Fruit fly (Drosophila melanogaster) whole organism, adult: ENCODE measurements around the gene CG13794.

ENCODE experiments used
- CG11617 ChIP-seq: fragments of 200-800 bp; sonication (Bioruptor generic); optimal IDR thresholded peaks from 2 replicates; lab custom pipeline; 2017; ENCODE audit warnings: mild to moderate bottlenecking, missing biosample characterization, missing genetic modification reagents, missing genetic modification characterization
- CG12768 ChIP-seq: fragments of 200-800 bp; sonication (Bioruptor generic); optimal IDR thresholded peaks from 2 replicates; lab custom pipeline; 2017; ENCODE audit warnings: missing biosample characterization, missing genetic modification characterization, mild to moderate bottlenecking, moderate library complexity, missing genetic modification reagents
- CG14711 ChIP-seq: fragments of 200-800 bp; sonication (Bioruptor generic); optimal IDR thresholded peaks from 2 replicates; lab custom pipeline; 2018; ENCODE audit warnings: missing biosample characterization, mild to moderate bottlenecking, missing genetic modification characterization, moderate library complexity
- CG1620 ChIP-seq: fragments of 200-800 bp; sonication (Bioruptor generic); optimal IDR thresholded peaks from 2 replicates; lab custom pipeline; 2016; ENCODE audit warnings: missing biosample characterization, missing genetic modification characterization
- CG33017 ChIP-seq: fragments of 200-800 bp; sonication (Bioruptor generic); optimal IDR thresholded peaks from 2 replicates; lab custom pipeline; 2018; ENCODE audit warnings: missing biosample characterization, mild to moderate bottlenecking, missing genetic modification characterization, moderate library complexity
- CG5204 ChIP-seq: fragments of 200-800 bp; sonication (Bioruptor generic); optimal IDR thresholded peaks from 2 replicates; lab custom pipeline; 2016; ENCODE audit warnings: missing biosample characterization, missing genetic modification characterization
- CG7045 ChIP-seq: fragments of 200-800 bp; sonication (Bioruptor generic); optimal IDR thresholded peaks from 2 replicates; lab custom pipeline; 2017; ENCODE audit warnings: missing biosample characterization, mild to moderate bottlenecking, missing genetic modification characterization
- CG7101 ChIP-seq: fragments of 200-800 bp; sonication (Bioruptor generic); optimal IDR thresholded peaks from 2 replicates; lab custom pipeline; 2018; ENCODE audit warnings: missing biosample characterization, mild to moderate bottlenecking, missing genetic modification characterization, moderate library complexity
- Clk ChIP-seq: fragments of 200-800 bp; sonication (Bioruptor generic); optimal IDR thresholded peaks from 2 replicates; lab custom pipeline; 2017; ENCODE audit warnings: missing biosample characterization, missing genetic modification characterization
- Crg-1 ChIP-seq: fragments of 200-800 bp; sonication (Bioruptor generic); optimal IDR thresholded peaks from 2 replicates; lab custom pipeline; 2016; ENCODE audit warnings: missing biosample characterization, missing genetic modification characterization
- Hr96 ChIP-seq: fragments of 200-800 bp; sonication (Bioruptor generic); optimal IDR thresholded peaks from 2 replicates; lab custom pipeline; 2016; ENCODE audit warnings: missing biosample characterization, missing genetic modification characterization
- Mnt ChIP-seq: fragments of 200-800 bp; sonication (Bioruptor generic); optimal IDR thresholded peaks from 2 replicates; lab custom pipeline; 2016; ENCODE audit warnings: missing biosample characterization, mild to moderate bottlenecking, missing genetic modification characterization
- bab1 ChIP-seq: fragments of 200-800 bp; sonication (Bioruptor generic); optimal IDR thresholded peaks from 3 replicates; lab custom pipeline; 2019; ENCODE audit warnings: missing biosample characterization, mild to moderate bottlenecking, missing genetic modification characterization, moderate library complexity
- cic ChIP-seq: fragments of 200-800 bp; sonication (Bioruptor generic); optimal IDR thresholded peaks from 2 replicates; lab custom pipeline; 2017; ENCODE audit warnings: missing biosample characterization, mild to moderate bottlenecking, missing genetic modification characterization, moderate library complexity
- cnc ChIP-seq, 2 experiments: fragments of >200 bp; optimal IDR thresholded peaks; 2 replicates each; lab custom pipeline; 2017
- kay ChIP-seq: fragments of 200-800 bp; sonication (Bioruptor generic); peaks from one replicate; lab custom pipeline; 2016; ENCODE audit warnings: missing biosample characterization, missing genetic modification characterization, borderline replicate concordance
- ovo ChIP-seq: fragments of 200-800 bp; sonication (Bioruptor generic); optimal IDR thresholded peaks from 2 replicates; lab custom pipeline; 2016; ENCODE audit warnings: missing biosample characterization, missing genetic modification characterization
- pad ChIP-seq: fragments of 200-800 bp; sonication (Bioruptor generic); optimal IDR thresholded peaks from 3 replicates; lab custom pipeline; 2017; ENCODE audit warnings: missing biosample characterization, missing genetic modification characterization, mild to moderate bottlenecking, moderate library complexity, missing genetic modification reagents
- tj ChIP-seq: fragments of 200-800 bp; sonication (Bioruptor generic); optimal IDR thresholded peaks from 3 replicates; lab custom pipeline; 2017; ENCODE audit warnings: missing biosample characterization, mild to moderate bottlenecking, missing genetic modification characterization, moderate library complexity
- toe ChIP-seq: fragments of 200-800 bp; sonication (Bioruptor generic); optimal IDR thresholded peaks from 2 replicates; lab custom pipeline; 2016; ENCODE audit warnings: missing biosample characterization, missing genetic modification characterization

CG13794 gene

dm6 chr2L:7685290-7685689 is 37.3 kb downstream of the CG13794 start:
- TF ChIP-seq CG14711 (tag; lab: Kevin White, UChicago) (no peak), CG12768 (peak; percentile 61), CG33017 (tag; lab: Kevin White, UChicago) (peak; percentile 41), CG1620 (GFP tag; lab: Kevin White, UChicago) (no peak), pad (no peak), cic (GFP tag; lab: Kevin White, UChicago) (peak; percentile 76), CG7045 (GFP tag; lab: Kevin White, UChicago) (no peak), kay (GFP tag; lab: Kevin White, UChicago) (peak; percentile 92), CG7101 (no peak), CG5204 (GFP tag; lab: Kevin White, UChicago) (no peak), ovo (GFP tag; lab: Kevin White, UChicago) (no peak), Mnt (GFP tag; lab: Kevin White, UChicago) (peak; percentile 34)

DNA sequence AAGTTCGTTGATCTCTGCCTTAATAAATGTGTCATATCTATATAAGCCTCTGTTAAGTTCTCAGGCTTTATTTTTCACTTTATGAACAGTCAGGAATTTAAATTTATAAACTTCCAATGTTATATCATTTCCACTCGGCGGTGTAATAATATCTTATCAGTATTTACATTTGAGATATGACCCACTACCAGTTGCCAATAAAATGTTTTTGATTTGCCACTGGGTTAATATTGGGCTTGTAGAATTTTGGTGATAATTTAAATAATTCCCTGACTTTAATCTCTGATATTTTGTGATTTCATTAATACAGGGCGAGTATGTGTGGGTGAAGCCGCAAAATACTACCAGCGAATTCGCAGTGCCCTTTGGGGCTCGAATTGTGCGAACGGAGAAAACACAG is 42.3 kb downstream of the CG13794 start:
- TF ChIP-seq CG1620 (GFP tag; lab: Kevin White, UChicago): no peak
- peak; percentile 12 for TF ChIP-seq kay (GFP tag; lab: Kevin White, UChicago)

- no peak for TF ChIP-seq CG12768
- TF ChIP-seq kay (GFP tag; lab: Kevin White, UChicago): peak; percentile 87
- peak; percentile 30 for TF ChIP-seq cic (GFP tag; lab: Kevin White, UChicago)
- TF ChIP-seq tj (GFP tag; lab: Kevin White, UChicago): no peak
- TF ChIP-seq Mnt (GFP tag; lab: Kevin White, UChicago): peak; percentile 47
Observed at dm6 chr2L:7678095-7678784, 44.4 kb downstream of the CG13794 start.

- TF ChIP-seq toe (GFP tag; lab: Kevin White, UChicago) (no peak), CG7101 (no peak), ovo (GFP tag; lab: Kevin White, UChicago) (no peak), CG1620 (GFP tag; lab: Kevin White, UChicago) (no peak), Hr96 (GFP tag; lab: Kevin White, UChicago) (no peak), pad (no peak), CG11617 (GFP tag; lab: Kevin White, UChicago) (no peak), cic (GFP tag; lab: Kevin White, UChicago) (no peak), cnc (optimal IDR thresholded peaks at IDR 0.05; lab: Kevin White, UChicago) (no peak), CG12768 (no peak), bab1 (GFP tag; lab: Kevin White, UChicago) (no peak), CG14711 (tag; lab: Kevin White, UChicago) (no peak), CG33017 (tag; lab: Kevin White, UChicago) (no peak), Crg-1 (GFP tag; lab: Kevin White, UChicago) (no peak), CG5204 (GFP tag; lab: Kevin White, UChicago) (no peak)
Observed at dm6 chr2L:7676982-7677381, 45.6 kb downstream of the CG13794 start.

DNA sequence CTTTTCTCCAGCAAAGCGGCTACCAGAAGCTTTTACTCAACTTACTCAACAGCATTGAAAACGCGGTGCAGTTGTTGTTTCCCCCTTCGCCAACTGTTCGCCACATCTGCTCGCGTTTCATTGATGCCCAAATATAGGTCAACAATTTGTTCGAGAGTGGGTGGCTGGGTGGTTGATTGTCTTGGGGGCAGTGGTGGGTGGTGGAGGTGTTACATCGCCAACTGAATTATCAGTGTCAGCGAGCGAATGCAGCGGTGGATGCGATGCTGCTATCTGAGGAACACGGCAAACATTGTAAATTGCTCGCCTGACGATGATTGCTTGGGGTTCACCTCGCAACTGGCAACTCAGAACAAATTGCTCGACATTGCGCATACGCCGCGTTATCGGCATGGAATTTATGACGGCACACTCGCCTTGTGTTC is 46.9 kb downstream of the CG13794 start:
- TF ChIP-seq cic (GFP tag; lab: Kevin White, UChicago) (peak; percentile 49), Clk (GFP tag; lab: Kevin White, UChicago) (no peak)

DNA sequence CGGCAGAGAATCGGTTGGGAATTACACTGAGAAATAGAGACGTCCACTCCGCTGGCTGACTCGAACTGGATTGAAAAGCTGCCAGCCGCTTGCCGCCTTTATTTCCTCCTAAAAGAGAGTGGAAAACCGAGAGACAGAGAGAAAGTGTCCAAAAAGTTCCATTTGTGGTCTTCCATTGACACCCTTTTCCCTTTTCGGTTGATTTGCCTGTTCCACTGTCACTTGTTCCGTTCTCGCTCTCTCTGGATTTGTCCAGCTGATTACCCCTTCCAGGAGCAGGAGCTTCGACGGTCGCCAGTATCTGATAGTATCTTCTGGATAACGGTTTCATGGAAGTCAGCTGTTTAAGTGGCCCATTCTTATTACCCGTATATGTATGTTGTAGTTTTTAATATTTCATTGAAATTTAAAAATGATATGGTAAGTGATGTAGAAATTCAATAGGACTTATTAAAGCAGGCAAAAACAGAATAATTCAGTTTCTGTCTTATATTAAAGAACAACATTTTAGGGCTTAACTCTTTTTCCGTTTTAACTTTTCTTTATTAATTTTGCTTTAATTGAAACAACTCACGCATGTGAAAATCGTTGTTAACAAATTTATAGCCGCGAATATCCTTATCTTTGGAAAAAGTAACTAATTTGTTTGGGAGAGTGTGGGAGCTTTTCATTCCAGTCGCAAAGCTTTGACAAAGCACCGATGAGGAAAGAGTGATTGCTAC is 47.4 kb downstream of the CG13794 start, which contains the start of gene Slob:
TSS of gene Slob (minus strand) at position 51 of the 722 bp plus-strand sequence.
- TF ChIP-seq CG7045 (GFP tag; lab: Kevin White, UChicago) (peak; percentile 22), ovo (GFP tag; lab: Kevin White, UChicago) (no peak)
